Worm (Caenorhabditis elegans) whole organism, L2 larva: ENCODE results near the gene D1014.2.

Experiments
- C34F6.9 ChIP-seq: fragments of 150-350 bp; optimal IDR thresholded peaks from 2 replicates; lab custom pipeline; 2014; ENCODE audit warnings: missing biosample characterization, missing genetic modification characterization
- R02D3.7 ChIP-seq: fragments of 150-350 bp; optimal IDR thresholded peaks from 2 replicates; lab custom pipeline; 2014; ENCODE audit warnings: missing biosample characterization, missing genetic modification characterization
- ZK546.5 ChIP-seq: sonication (generic microtip); optimal IDR thresholded peaks from 2 replicates; lab custom pipeline; 2017; ENCODE audit warnings: missing biosample characterization, missing genetic modification characterization
- aly-2 ChIP-seq: fragments of 150-350 bp; optimal IDR thresholded peaks from 2 replicates; lab custom pipeline; 2014; ENCODE audit warnings: missing biosample characterization, missing genetic modification characterization
- ama-1 ChIP-seq: fragments of 150-350 bp; optimal IDR thresholded peaks from 2 replicates; lab custom pipeline; 2018; ENCODE audit warnings: inconsistent platforms
- blmp-1 ChIP-seq: sonication (generic microtip); optimal IDR thresholded peaks from 2 replicates; lab custom pipeline; 2017; ENCODE audit warnings: missing genetic modification characterization, mild to moderate bottlenecking, missing compliant biosample characterization, antibody characterized with exemption, moderate library complexity; ENCODE audit not compliant: insufficient read depth
- dmd-4 ChIP-seq: sonication (generic microtip); optimal IDR thresholded peaks from 2 replicates; lab custom pipeline; 2017; ENCODE audit warnings: missing biosample characterization, missing genetic modification characterization
- egl-27 ChIP-seq: sonication (generic microtip); optimal IDR thresholded peaks from 3 replicates; lab custom pipeline; 2017; ENCODE audit warnings: missing biosample characterization, missing genetic modification reagents, missing genetic modification characterization
- elt-1 ChIP-seq: fragments of 150-350 bp; optimal IDR thresholded peaks from 2 replicates; lab custom pipeline; 2014; ENCODE audit warnings: missing biosample characterization, missing genetic modification characterization
- fos-1 ChIP-seq: fragments of 150-350 bp; optimal IDR thresholded peaks from 2 replicates; lab custom pipeline; 2014; ENCODE audit warnings: missing biosample characterization, missing genetic modification characterization
- gmeb-1 ChIP-seq: fragments of 150-350 bp; optimal IDR thresholded peaks from 2 replicates; lab custom pipeline; 2014; ENCODE audit warnings: missing biosample characterization, missing genetic modification characterization
- lin-13 ChIP-seq: fragments of 150-350 bp; optimal IDR thresholded peaks from 2 replicates; lab custom pipeline; 2014; ENCODE audit warnings: missing biosample characterization, missing genetic modification reagents, missing genetic modification characterization
- mbf-1 ChIP-seq: sonication (generic microtip); optimal IDR thresholded peaks from 2 replicates; lab custom pipeline; 2017; ENCODE audit warnings: missing biosample characterization, missing genetic modification characterization
- nhr-10 ChIP-seq: sonication (generic microtip); optimal IDR thresholded peaks from 2 replicates; lab custom pipeline; 2017; ENCODE audit warnings: missing biosample characterization, missing genetic modification characterization
- nhr-11 ChIP-seq: fragments of 150-350 bp; optimal IDR thresholded peaks from 2 replicates; lab custom pipeline; 2014; ENCODE audit warnings: missing biosample characterization, missing genetic modification characterization
- nhr-12 ChIP-seq: fragments of 150-350 bp; optimal IDR thresholded peaks from 2 replicates; lab custom pipeline; 2014; ENCODE audit warnings: missing biosample characterization, missing genetic modification characterization
- nhr-129 ChIP-seq: fragments of 150-350 bp; optimal IDR thresholded peaks from 2 replicates; lab custom pipeline; 2014; ENCODE audit warnings: missing biosample characterization, missing genetic modification characterization
- nhr-21 ChIP-seq: fragments of 150-350 bp; optimal IDR thresholded peaks from 2 replicates; lab custom pipeline; 2014; ENCODE audit warnings: missing biosample characterization, missing genetic modification characterization
- nhr-23 ChIP-seq: fragments of 150-350 bp; optimal IDR thresholded peaks from 2 replicates; lab custom pipeline; 2014; ENCODE audit warnings: missing biosample characterization, missing genetic modification reagents, missing genetic modification characterization
- nhr-25 ChIP-seq: fragments of 150-350 bp; sonication (generic microtip); optimal IDR thresholded peaks from 3 replicates; lab custom pipeline; 2014; ENCODE audit warnings: missing biosample characterization, missing genetic modification characterization
- nhr-77 ChIP-seq: fragments of 150-350 bp; optimal IDR thresholded peaks from 2 replicates; lab custom pipeline; 2014; ENCODE audit warnings: missing biosample characterization, missing genetic modification characterization
- sem-4 ChIP-seq: fragments of 150-350 bp; optimal IDR thresholded peaks from 2 replicates; lab custom pipeline; 2014; ENCODE audit warnings: missing biosample characterization, missing genetic modification reagents, missing genetic modification characterization
- sma-3 ChIP-seq: sonication (generic microtip); optimal IDR thresholded peaks from 2 replicates; lab custom pipeline; 2016; ENCODE audit warnings: missing genetic modification reagents, missing genetic modification characterization, missing compliant biosample characterization
- sma-9 ChIP-seq, 2 experiments: fragments of 150-350 bp in 1 of 2; sonication (generic microtip) in 1 of 2; optimal IDR thresholded peaks; 2 replicates each; lab custom pipeline; 2014 to 2016; ENCODE audit warnings: missing genetic modification characterization in 2 of 2, mild to moderate bottlenecking in 1 of 2, missing biosample characterization in 1 of 2, missing compliant biosample characterization in 1 of 2, missing genetic modification reagents in 1 of 2, moderate library complexity in 1 of 2
- snpc-4 ChIP-seq: fragments of 150-350 bp; optimal IDR thresholded peaks from 2 replicates; lab custom pipeline; 2014; ENCODE audit warnings: missing biosample characterization, missing genetic modification characterization
- unc-55 ChIP-seq: fragments of 150-350 bp; sonication (generic microtip); optimal IDR thresholded peaks from 3 replicates; lab custom pipeline; 2014; ENCODE audit warnings: missing biosample characterization, missing genetic modification reagents, missing genetic modification characterization
- unc-62 ChIP-seq: fragments of 150-350 bp; optimal IDR thresholded peaks from 2 replicates; lab custom pipeline; 2014; ENCODE audit warnings: missing biosample characterization, missing genetic modification reagents, missing genetic modification characterization
- ztf-11 ChIP-seq: sonication (generic microtip); optimal IDR thresholded peaks from 2 replicates; lab custom pipeline; 2017; ENCODE audit warnings: missing biosample characterization, missing genetic modification characterization
- ztf-4 ChIP-seq: fragments of 150-350 bp; optimal IDR thresholded peaks from 2 replicates; lab custom pipeline; 2014; ENCODE audit warnings: missing biosample characterization, missing genetic modification characterization

Gene D1014.2

ce11 chrV:8130149-8130661 lies 13.5 kb upstream of the D1014.2 start, which contains the start of gene snap-1 (continued):
- peak; percentile 92 for TF ChIP-seq C34F6.9 (tag; lab: Kevin White, UChicago)
- TF ChIP-seq ztf-4, result peak; percentile 26

DNA sequence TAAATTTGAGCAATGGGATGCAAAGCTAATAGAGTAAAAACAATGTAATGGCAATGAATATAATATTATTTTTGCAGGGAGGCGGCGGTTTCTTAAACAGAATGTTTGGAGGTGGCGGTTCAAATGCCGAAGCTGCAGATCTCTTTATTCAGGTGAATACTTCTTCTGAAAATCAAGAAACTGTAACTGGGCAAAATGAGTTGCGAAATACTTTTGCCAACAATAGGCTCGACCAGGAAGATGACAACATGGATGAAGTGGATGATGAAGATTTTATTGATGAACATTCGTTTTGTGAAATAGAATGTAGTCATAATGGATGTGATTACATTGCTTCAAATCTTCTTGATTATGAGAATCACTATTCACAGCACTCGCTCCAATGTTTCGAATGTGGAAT lies 12.9 kb upstream of the D1014.2 start:
- TF ChIP-seq nhr-129 (tag; lab: Kevin White, UChicago) (no peak), aly-2 (tag; lab: Kevin White, UChicago) (no peak), nhr-21 (tag; lab: Kevin White, UChicago) (no peak), lin-13 (GFP tag; lab: Kevin White, UChicago) (no peak), fos-1 (tag; lab: Kevin White, UChicago) (no peak), snpc-4 (tag; lab: Kevin White, UChicago) (no peak), sem-4 (tag; lab: Kevin White, UChicago) (no peak), nhr-12 (tag; lab: Kevin White, UChicago) (no peak), nhr-77 (tag; lab: Kevin White, UChicago) (no peak), gmeb-1 (tag; lab: Kevin White, UChicago) (no peak), C34F6.9 (tag; lab: Kevin White, UChicago) (no peak), nhr-23 (tag; lab: Kevin White, UChicago) (no peak), ztf-4 (no peak), ztf-11 (tag; lab: Kevin White, UChicago) (no peak), dmd-4 (tag; lab: Kevin White, UChicago) (no peak)

DNA sequence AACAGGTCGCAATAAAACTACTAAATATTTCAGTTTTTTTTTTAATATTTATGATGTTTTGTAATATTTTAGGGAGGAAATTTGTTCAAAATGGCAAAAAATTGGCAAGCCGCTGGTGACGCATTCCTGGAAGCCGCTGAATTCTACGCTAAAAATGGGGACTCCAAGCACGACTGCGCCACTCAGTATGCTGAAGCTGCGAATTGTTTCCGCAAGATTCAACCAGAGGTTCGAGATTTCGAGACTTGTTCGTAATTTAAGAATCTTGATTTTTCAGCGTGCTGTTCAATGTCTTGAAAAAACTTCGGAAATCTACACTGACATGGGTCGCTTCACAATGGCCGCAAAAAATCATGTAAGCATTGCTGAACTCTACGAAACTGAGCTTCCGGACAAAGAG lies 12.1 kb upstream of the D1014.2 start:
- TF ChIP-seq mbf-1 (no peak), ama-1 (peak; percentile 25)

- no peak for TF ChIP-seq nhr-11 (tag; lab: Kevin White, UChicago)
- TF ChIP-seq nhr-23 (tag; lab: Kevin White, UChicago), result no peak
- TF ChIP-seq ZK546.5 (tag; lab: Kevin White, UChicago), result no peak
Observed at ce11 chrV:8132926-8133325, 10.8 kb upstream of the D1014.2 start, which contains the start of gene D1014.4. Gene D1014.4, plus strand, starts transcription at chrV:8133226.

DNA sequence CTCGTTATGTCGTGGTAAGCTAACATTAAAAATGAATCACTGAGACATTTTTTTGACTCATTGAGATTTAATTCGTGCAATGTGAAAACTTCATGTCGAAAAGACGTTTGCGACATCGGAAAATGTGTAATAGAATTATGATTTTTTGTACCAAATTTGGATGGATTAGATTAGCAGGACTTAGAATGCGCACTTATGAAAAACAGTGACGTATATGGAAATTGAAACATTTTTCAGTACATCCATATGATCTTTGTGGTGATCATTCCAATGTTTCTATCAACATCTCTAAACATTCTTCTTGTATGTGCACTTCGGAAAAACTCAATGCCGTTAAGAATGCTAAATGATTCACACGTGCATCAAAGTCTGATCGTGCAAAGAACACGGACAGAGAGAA lies 810 bp downstream of the D1014.2 start:
- TF ChIP-seq sma-3 (GFP tag; lab: Kevin White, UChicago) (no peak), nhr-10 (tag; lab: Kevin White, UChicago) (no peak), elt-1 (tag; lab: Kevin White, UChicago) (no peak), nhr-11 (tag; lab: Kevin White, UChicago) (no peak), blmp-1 (tag; lab: Kevin White, UChicago) (no peak), aly-2 (tag; lab: Kevin White, UChicago) (no peak)

ce11 chrV:8145329-8145728 lies 1.6 kb downstream of the D1014.2 start, which contains the start of gene D1014.13:
Gene D1014.13, plus strand, starts transcription at chrV:8145629.
- TF ChIP-seq nhr-10 (tag; lab: Kevin White, UChicago), result no peak
- no peak for TF ChIP-seq ama-1
- TF ChIP-seq snpc-4 (tag; lab: Kevin White, UChicago), result no peak
- no peak for TF ChIP-seq nhr-25 (tag; lab: Kevin White, UChicago)

ce11 chrV:8155743-8156142 lies 12.0 kb downstream of the D1014.2 start:
- TF ChIP-seq ztf-11 (tag; lab: Kevin White, UChicago), result no peak
- TF ChIP-seq mbf-1, result no peak
- no peak for TF ChIP-seq fos-1 (tag; lab: Kevin White, UChicago)
- no peak for TF ChIP-seq unc-62 (GFP tag; lab: Kevin White, UChicago)
- TF ChIP-seq snpc-4 (tag; lab: Kevin White, UChicago), result no peak
- TF ChIP-seq nhr-23 (tag; lab: Kevin White, UChicago), result no peak
- no peak for TF ChIP-seq nhr-77 (tag; lab: Kevin White, UChicago)
- TF ChIP-seq egl-27 (tag; lab: Kevin White, UChicago), result no peak
- no peak for TF ChIP-seq blmp-1 (tag; lab: Kevin White, UChicago)
- TF ChIP-seq unc-55, result no peak
- TF ChIP-seq nhr-25 (tag; lab: Kevin White, UChicago), result no peak
- TF ChIP-seq sma-9 (GFP tag; optimal IDR thresholded peaks at IDR 0.05; lab: Kevin White, UChicago), result no peak
- TF ChIP-seq sma-9 (tag; optimal IDR thresholded peaks at IDR 0.05; lab: Kevin White, UChicago), result no peak
- no peak for TF ChIP-seq nhr-12 (tag; lab: Kevin White, UChicago)
- TF ChIP-seq nhr-10 (tag; lab: Kevin White, UChicago), result no peak
- no peak for TF ChIP-seq R02D3.7 (tag; lab: Kevin White, UChicago)
- no peak for TF ChIP-seq lin-13 (GFP tag; lab: Kevin White, UChicago)
